Fruit fly (Drosophila melanogaster): ENCODE measurements around the gene CG6908.

The CG6908 gene

dm6 chr3R:11661187-11661586, 28.7 kb downstream of the CG6908 start (continued):
- no peak for TF ChIP-seq Hmx (GFP tag; optimal IDR thresholded peaks at IDR 0.05)
- no peak for TF ChIP-seq Elba2 (GFP tag; optimal IDR thresholded peaks at IDR 0.05)
- no peak for TF ChIP-seq zen2 (GFP tag; IDR thresholded peaks at IDR 0.05; ENCODE audit: partially characterized antibody)
- no peak for TF ChIP-seq sc (optimal IDR thresholded peaks at IDR 0.05)
- TF ChIP-seq sc (GFP tag; optimal IDR thresholded peaks at IDR 0.05): no peak
- no peak for TF ChIP-seq Ravus (GFP tag; IDR thresholded peaks at IDR 0.05)
- TF ChIP-seq Blimp-1 (GFP tag; optimal IDR thresholded peaks at IDR 0.05): peak; percentile 98
- 0 out of 2 replicates have a peak, but pooled peaks have one; percentile 16 for TF ChIP-seq sna (GFP tag; IDR thresholded peaks at IDR 0.05; ENCODE audit: partially characterized antibody)
- TF ChIP-seq Opbp (GFP tag; IDR thresholded peaks at IDR 0.05; ENCODE audit: partially characterized antibody): no peak
- peak in 1 of 2 experiments; percentile 80 for TF ChIP-seq Pdp1 (GFP tag; optimal IDR thresholded peaks at IDR 0.05)

dm6 chr3R:11657786-11658193, 32.1 kb downstream of the CG6908 start:
- TF ChIP-seq CG12769 (tag; optimal IDR thresholded peaks at IDR 0.05) (peak; percentile 74), NK7.1 (GFP tag; optimal IDR thresholded peaks at IDR 0.05) (no peak), stwl (tag; optimal IDR thresholded peaks at IDR 0.05) (no peak), nerfin-1 (tag; optimal IDR thresholded peaks at IDR 0.05) (no peak), pum (GFP tag; optimal IDR thresholded peaks at IDR 0.05) (peak; percentile 4), her (GFP tag; optimal IDR thresholded peaks at IDR 0.05) (peak; percentile 20), Taf1 (GFP tag; IDR thresholded peaks at IDR 0.05) (peak; percentile 12; the same call in 1 of the 2 replicates), CG5180 (GFP tag; optimal IDR thresholded peaks at IDR 0.05) (no peak), Fer2 (tag; optimal IDR thresholded peaks at IDR 0.05) (no peak), eve (GFP tag; optimal IDR thresholded peaks at IDR 0.05) (no peak), sug (tag; optimal IDR thresholded peaks at IDR 0.05) (no peak), gsb-n (tag; optimal IDR thresholded peaks at IDR 0.05) (no peak), jigr1 (GFP tag; IDR thresholded peaks at IDR 0.05) (no peak), NFAT (GFP tag; IDR thresholded peaks at IDR 0.05) (no peak), slbo (GFP tag; IDR thresholded peaks at IDR 0.05) (peak; percentile 73), CG7786 (GFP tag; optimal IDR thresholded peaks at IDR 0.05) (peak; percentile 27), lola (GFP tag; optimal IDR thresholded peaks at IDR 0.05) (peak in 1 of 3 experiments; percentile 31), CG9727 (GFP tag; optimal IDR thresholded peaks at IDR 0.05) (peak; percentile 36), Deaf1 (tag; optimal IDR thresholded peaks at IDR 0.05) (peak; percentile 15), prd (optimal IDR thresholded peaks at IDR 0.05) (no peak), prd (GFP tag; IDR thresholded peaks at IDR 0.05) (peak; percentile 42; the same call in 1 of the 3 replicates), CG14050 (GFP tag; IDR thresholded peaks at IDR 0.05) (no peak), wdn (GFP tag; IDR thresholded peaks at IDR 0.05) (no peak), Bteb2 (GFP tag; optimal IDR thresholded peaks at IDR 0.05) (peak; percentile 9), CG33213 (GFP tag; optimal IDR thresholded peaks at IDR 0.05) (no peak), onecut (GFP tag; IDR thresholded peaks at IDR 0.05) (no peak), CG7963 (GFP tag; IDR thresholded peaks at IDR 0.05; ENCODE audit: partially characterized antibody) (no peak), jumu (GFP tag; optimal IDR thresholded peaks at IDR 0.05) (peak; percentile 51), Oli (tag; optimal IDR thresholded peaks at IDR 0.05) (no peak), CG9797 (GFP tag; optimal IDR thresholded peaks at IDR 0.05) (no peak), CG18619 (GFP tag; optimal IDR thresholded peaks at IDR 0.05) (no peak), fd96Cb (tag; optimal IDR thresholded peaks at IDR 0.05) (no peak), CG30403 (GFP tag; optimal IDR thresholded peaks at IDR 0.05) (peak; percentile 23), az2 (GFP tag; optimal IDR thresholded peaks at IDR 0.05) (no peak), CG6683 (GFP tag; optimal IDR thresholded peaks at IDR 0.05) (no peak), CG31224 (GFP tag; IDR thresholded peaks at IDR 0.05) (peak; percentile 37; the same call in 1 of the 2 replicates), unpg (GFP tag; optimal IDR thresholded peaks at IDR 0.05) (peak; percentile 48), esg (GFP tag; conservative IDR thresholded peaks at IDR 0.05) (no peak), CG14667 (GFP tag; IDR thresholded peaks at IDR 0.05) (no peak), Spps (tag; optimal IDR thresholded peaks at IDR 0.05) (peak; percentile 7)
